Worm (Caenorhabditis elegans) whole organism, L4 larva: Measurements from ENCODE around the gene T11G6.4.

Source experiments
- F44E2.7 ChIP-seq: fragments of 200-800 bp; sonication (Bioruptor generic); IDR thresholded peaks from 2 replicates; pipeline ENCODE4 v2.1.2; 2022; ENCODE audit warnings: missing genetic modification characterization, missing compliant biosample characterization
- T26A8.4 ChIP-seq: fragments of 200-800 bp; sonication (Bioruptor generic); IDR thresholded peaks from 2 replicates; pipeline ENCODE4 v1.3.6; 2022; ENCODE audit warnings: missing genetic modification characterization, missing compliant biosample characterization
- Y75B8A.6 ChIP-seq: fragments of 200-800 bp; sonication (Bioruptor generic); IDR thresholded peaks from 2 replicates; pipeline ENCODE4 v1.3.6; 2022; ENCODE audit warnings: missing genetic modification reagents, missing genetic modification characterization, missing compliant biosample characterization
- arid-1 ChIP-seq: fragments of 200-800 bp; sonication (Bioruptor generic); conservative IDR thresholded peaks from 2 replicates; pipeline ENCODE4 v1.3.6; 2022; ENCODE audit warnings: missing genetic modification reagents, missing genetic modification characterization, missing compliant biosample characterization
- ceh-20 ChIP-seq: fragments of 200-800 bp; sonication (Bioruptor generic); IDR thresholded peaks from 2 replicates; pipeline ENCODE4 v1.3.6; 2022; ENCODE audit warnings: missing genetic modification reagents, missing genetic modification characterization, missing compliant biosample characterization
- ceh-28 ChIP-seq: fragments of 150-350 bp; optimal IDR thresholded peaks from 2 replicates; lab custom pipeline; 2014; ENCODE audit warnings: missing biosample characterization, missing genetic modification reagents, missing genetic modification characterization
- ceh-44 ChIP-seq: fragments of 200-800 bp; sonication (Bioruptor generic); IDR thresholded peaks from 2 replicates; pipeline ENCODE4 v1.3.6; 2022; ENCODE audit warnings: missing genetic modification reagents, missing genetic modification characterization, missing compliant biosample characterization
- ceh-62 ChIP-seq: sonication (generic microtip); optimal IDR thresholded peaks from 2 replicates; lab custom pipeline; 2017; ENCODE audit warnings: missing biosample characterization, missing genetic modification characterization
- ceh-82 ChIP-seq: sonication (generic microtip); optimal IDR thresholded peaks from 2 replicates; lab custom pipeline; 2017; ENCODE audit warnings: missing biosample characterization, missing genetic modification characterization
- daf-16 ChIP-seq, 3 experiments: sonication (generic microtip); optimal IDR thresholded peaks; 2 replicates each; lab custom pipeline; 2016 to 2017; ENCODE audit warnings: missing genetic modification characterization in 3 of 3, missing genetic modification reagents in 3 of 3, mild to moderate bottlenecking in 2 of 3, missing compliant biosample characterization in 2 of 3, missing biosample characterization in 1 of 3, moderate library complexity in 1 of 3
- dmd-6 ChIP-seq: fragments of 200-800 bp; sonication (Bioruptor generic); IDR thresholded peaks from 2 replicates; pipeline ENCODE4 v1.3.6; 2022; ENCODE audit warnings: missing genetic modification reagents, missing genetic modification characterization, missing compliant biosample characterization
- dmd-8 ChIP-seq: fragments of 200-800 bp; sonication (Bioruptor generic); IDR thresholded peaks from 2 replicates; pipeline ENCODE4 v1.3.6; 2022; ENCODE audit warnings: missing genetic modification characterization, missing compliant biosample characterization
- duxl-1 ChIP-seq: sonication (generic microtip); optimal IDR thresholded peaks from 2 replicates; lab custom pipeline; 2016; ENCODE audit warnings: mild to moderate bottlenecking, missing genetic modification characterization, moderate library complexity, missing compliant biosample characterization; ENCODE audit not compliant: poor library complexity
- dve-1 ChIP-seq: sonication (generic microtip); optimal IDR thresholded peaks from 2 replicates; lab custom pipeline; 2017; ENCODE audit warnings: antibody characterized with exemption, mild to moderate bottlenecking, missing genetic modification characterization, missing compliant biosample characterization; ENCODE audit not compliant: insufficient read depth
- egl-27 ChIP-seq: sonication (generic microtip); optimal IDR thresholded peaks from 3 replicates; lab custom pipeline; 2017; ENCODE audit warnings: missing biosample characterization, missing genetic modification reagents, missing genetic modification characterization
- egl-43 ChIP-seq: fragments of 200-800 bp; sonication (Bioruptor generic); IDR thresholded peaks from 2 replicates; pipeline ENCODE4 v1.3.6; 2022; ENCODE audit warnings: missing genetic modification reagents, missing genetic modification characterization, missing compliant biosample characterization
- fkh-10 ChIP-seq: fragments of 150-350 bp; optimal IDR thresholded peaks from 2 replicates; lab custom pipeline; 2014; ENCODE audit warnings: missing biosample characterization, missing genetic modification reagents, missing genetic modification characterization
- fos-1 ChIP-seq: fragments of 150-350 bp; optimal IDR thresholded peaks from 2 replicates; lab custom pipeline; 2014; ENCODE audit warnings: missing biosample characterization, missing genetic modification characterization
- gei-8 ChIP-seq: fragments of 200-800 bp; sonication (Bioruptor generic); optimal IDR thresholded peaks from 2 replicates; lab custom pipeline; 2018; ENCODE audit warnings: mild to moderate bottlenecking, missing genetic modification characterization, missing compliant biosample characterization
- hlh-11 ChIP-seq: fragments of 200-800 bp; sonication (Bioruptor generic); optimal IDR thresholded peaks from 2 replicates; lab custom pipeline; 2018; ENCODE audit warnings: mild to moderate bottlenecking, missing genetic modification characterization, missing compliant biosample characterization
- hmg-1.1 ChIP-seq: fragments of 200-800 bp; sonication (Bioruptor generic); IDR thresholded peaks from 2 replicates; pipeline ENCODE4 v1.3.6; 2022; ENCODE audit warnings: missing genetic modification reagents, missing genetic modification characterization, missing compliant biosample characterization
- jun-1 ChIP-seq: fragments of 150-350 bp; optimal IDR thresholded peaks from 2 replicates; lab custom pipeline; 2014; ENCODE audit warnings: missing biosample characterization, missing genetic modification reagents, missing genetic modification characterization
- lin-13 ChIP-seq: fragments of 150-350 bp; optimal IDR thresholded peaks from 2 replicates; lab custom pipeline; 2014; ENCODE audit warnings: missing biosample characterization, missing genetic modification reagents, missing genetic modification characterization
- lin-38 ChIP-seq: fragments of 200-800 bp; sonication (Bioruptor generic); IDR thresholded peaks from 2 replicates; pipeline ENCODE4 v1.3.6; 2022; ENCODE audit warnings: missing genetic modification reagents, missing genetic modification characterization, missing compliant biosample characterization
- lir-3 ChIP-seq: sonication (generic microtip); optimal IDR thresholded peaks from 2 replicates; lab custom pipeline; 2016; ENCODE audit warnings: mild to moderate bottlenecking, missing genetic modification characterization, missing compliant biosample characterization
- madf-9 ChIP-seq: fragments of 200-800 bp; sonication (Bioruptor generic); conservative IDR thresholded peaks from 2 replicates; pipeline ENCODE4 v1.3.6; 2022; ENCODE audit warnings: missing genetic modification reagents, missing genetic modification characterization, missing compliant biosample characterization
- mep-1 ChIP-seq: fragments of 150-350 bp; sonication (generic microtip); optimal IDR thresholded peaks from 3 replicates; lab custom pipeline; 2014; ENCODE audit warnings: missing biosample characterization, missing genetic modification characterization
- mxl-3 ChIP-seq: fragments of 200-800 bp; sonication (Bioruptor generic); optimal IDR thresholded peaks from 2 replicates; lab custom pipeline; 2018; ENCODE audit warnings: mild to moderate bottlenecking, missing genetic modification characterization, missing compliant biosample characterization
- nhr-11 ChIP-seq: fragments of 150-350 bp; optimal IDR thresholded peaks from 2 replicates; lab custom pipeline; 2014; ENCODE audit warnings: missing biosample characterization, missing genetic modification characterization
- nhr-111 ChIP-seq: fragments of 200-800 bp; sonication (Bioruptor generic); optimal IDR thresholded peaks from 2 replicates; lab custom pipeline; 2018; ENCODE audit warnings: mild to moderate bottlenecking, missing genetic modification characterization, missing compliant biosample characterization
- nhr-25 ChIP-seq: sonication (generic microtip); optimal IDR thresholded peaks from 2 replicates; lab custom pipeline; 2017; ENCODE audit warnings: missing genetic modification characterization, mild to moderate bottlenecking, missing compliant biosample characterization, antibody characterized with exemption, moderate library complexity, borderline replicate concordance; ENCODE audit not compliant: insufficient read depth
- nhr-28 ChIP-seq: fragments of 150-350 bp; optimal IDR thresholded peaks from 2 replicates; lab custom pipeline; 2014; ENCODE audit warnings: missing biosample characterization, missing genetic modification characterization
- nhr-42 ChIP-seq: fragments of 200-800 bp; sonication (Bioruptor generic); IDR thresholded peaks from 2 replicates; pipeline ENCODE4 v1.3.6; 2022; ENCODE audit warnings: missing genetic modification characterization, missing compliant biosample characterization
- nhr-48 ChIP-seq: sonication (generic microtip); optimal IDR thresholded peaks from 2 replicates; lab custom pipeline; 2016; ENCODE audit warnings: mild to moderate bottlenecking, missing genetic modification characterization, missing compliant biosample characterization
- nhr-76 ChIP-seq: fragments of 150-350 bp; optimal IDR thresholded peaks from 2 replicates; lab custom pipeline; 2014; ENCODE audit warnings: missing biosample characterization, missing genetic modification characterization
- nhr-77 ChIP-seq: fragments of 150-350 bp; optimal IDR thresholded peaks from 2 replicates; lab custom pipeline; 2014; ENCODE audit warnings: missing biosample characterization, missing genetic modification characterization
- pha-4 ChIP-seq, 2 experiments: fragments of 150-350 bp in 1 of 2; fragments of 200-800 bp in 1 of 2; sonication (Bioruptor generic) in 1 of 2; IDR thresholded peaks in 1 of 2; optimal IDR thresholded peaks in 1 of 2; 2 replicates each; pipeline versions ENCODE4 v1.3.6 to Lab custom; 2014 to 2022; ENCODE audit warnings: missing genetic modification characterization in 2 of 2, missing genetic modification reagents in 2 of 2, missing biosample characterization in 1 of 2, missing compliant biosample characterization in 1 of 2
- pqm-1 ChIP-seq: sonication (generic microtip); optimal IDR thresholded peaks from 2 replicates; lab custom pipeline; 2017; ENCODE audit warnings: missing biosample characterization, missing genetic modification characterization
- skn-1 ChIP-seq: fragments of 150-350 bp; optimal IDR thresholded peaks from 2 replicates; lab custom pipeline; 2014; ENCODE audit warnings: missing biosample characterization, missing genetic modification characterization
- snpc-1.2 ChIP-seq: fragments of 200-800 bp; sonication (Bioruptor generic); IDR thresholded peaks from 2 replicates; pipeline ENCODE4 v1.3.6; 2022; ENCODE audit warnings: missing genetic modification reagents, missing genetic modification characterization, missing compliant biosample characterization
- snpc-4 ChIP-seq: fragments of 150-350 bp; optimal IDR thresholded peaks from 2 replicates; lab custom pipeline; 2014; ENCODE audit warnings: missing biosample characterization, missing genetic modification characterization
- tag-97 ChIP-seq: fragments of 200-800 bp; sonication (Bioruptor generic); IDR thresholded peaks from 2 replicates; pipeline ENCODE4 v1.3.6; 2022; ENCODE audit warnings: missing genetic modification characterization, missing compliant biosample characterization
- unc-62 ChIP-seq, 3 experiments: fragments of 150-350 bp in 1 of 3; sonication (generic microtip); optimal IDR thresholded peaks in 2 of 3; peaks in 1 of 3; 1 replicate in 1 of 3; 2 replicates in 2 of 3; lab custom pipeline; 2014 to 2017; ENCODE audit warnings: missing biosample characterization in 3 of 3, missing genetic modification characterization in 3 of 3, missing genetic modification reagents in 3 of 3, missing genotype in 1 of 3
- vab-7 ChIP-seq: fragments of 200-800 bp; sonication (Bioruptor generic); IDR thresholded peaks from 2 replicates; pipeline ENCODE4 v1.3.6; 2022; ENCODE audit warnings: missing genetic modification reagents, missing genetic modification characterization, missing compliant biosample characterization
- zfp-3 ChIP-seq: fragments of 200-800 bp; sonication (Bioruptor generic); conservative IDR thresholded peaks from 2 replicates; pipeline ENCODE4 v1.3.6; 2022; ENCODE audit warnings: missing genetic modification reagents, missing genetic modification characterization, missing compliant biosample characterization
- zip-11 ChIP-seq: fragments of 200-800 bp; sonication (Bioruptor generic); IDR thresholded peaks from 2 replicates; pipeline ENCODE4 v1.3.6; 2022; ENCODE audit warnings: missing genetic modification characterization, missing compliant biosample characterization
- zip-2 ChIP-seq: fragments of 150-350 bp; optimal IDR thresholded peaks from 2 replicates; lab custom pipeline; 2014; ENCODE audit warnings: missing biosample characterization, missing genetic modification characterization
- ztf-11 ChIP-seq: fragments of 150-350 bp; optimal IDR thresholded peaks from 2 replicates; lab custom pipeline; 2014; ENCODE audit warnings: missing biosample characterization, missing genetic modification characterization
- ztf-7 ChIP-seq: fragments of 150-350 bp; optimal IDR thresholded peaks from 2 replicates; lab custom pipeline; 2014; ENCODE audit warnings: missing biosample characterization, missing genetic modification characterization

T11G6.4 gene

ce11 chrIV:10820114-10820513, 31.6 kb downstream of the T11G6.4 start (continued):
- TF ChIP-seq zfp-3 (GFP tag; lab: Robert Waterston, UW) (no peak), lir-3 (no peak), skn-1 (tag; lab: Kevin White, UChicago) (no peak), ceh-62 (tag; lab: Kevin White, UChicago) (no peak), fos-1 (no peak), dmd-6 (GFP tag; lab: Robert Waterston, UW) (peak; percentile 67), nhr-28 (tag; lab: Kevin White, UChicago) (peak; percentile 61), egl-27 (no peak), daf-16 (GFP tag; optimal IDR thresholded peaks at IDR 0.05; lab: Kevin White, UChicago) (no peak), daf-16 (tag; optimal IDR thresholded peaks at IDR 0.05; lab: Kevin White, UChicago) (peak; percentile 73), nhr-76 (tag; lab: Kevin White, UChicago) (no peak), T26A8.4 (GFP tag; lab: Robert Waterston, UW) (no peak), fkh-10 (GFP tag; lab: Kevin White, UChicago) (no peak), nhr-77 (tag; lab: Kevin White, UChicago) (no peak), madf-9 (no peak), ztf-7 (no peak), hmg-1.1 (0 out of 2 replicates have a peak, but pooled peaks have one; percentile 22), ceh-82 (tag; lab: Kevin White, UChicago) (no peak), pqm-1 (tag; lab: Kevin White, UChicago) (peak; percentile 34), mxl-3 (GFP tag; lab: Kevin White, UChicago) (peak; percentile 17), pha-4 (GFP tag; IDR thresholded peaks at IDR 0.05; lab: Robert Waterston, UW) (no peak), pha-4 (tag; optimal IDR thresholded peaks at IDR 0.05; lab: Kevin White, UChicago) (no peak), hlh-11 (tag; lab: Kevin White, UChicago) (peak; percentile 69), Y75B8A.6 (GFP tag; lab: Robert Waterston, UW) (no peak), unc-62 (GFP tag; optimal IDR thresholded peaks at IDR 0.05 in 1 of 2; lab: Kevin White, UChicago) (peak in 1 of 2 experiments; percentile 76), unc-62 (tag; optimal IDR thresholded peaks at IDR 0.05; lab: Kevin White, UChicago) (no peak), snpc-1.2 (GFP tag; lab: Robert Waterston, UW) (no peak), ztf-11 (tag; lab: Kevin White, UChicago) (no peak), vab-7 (GFP tag; lab: Robert Waterston, UW) (no peak), ceh-28 (tag; lab: Kevin White, UChicago) (no peak), arid-1 (no peak), nhr-42 (GFP tag; lab: Robert Waterston, UW) (no peak), jun-1 (no peak), F44E2.7 (GFP tag; lab: Robert Waterston, UW) (no peak), dve-1 (tag; lab: Kevin White, UChicago) (peak; percentile 61), zip-2 (tag; lab: Kevin White, UChicago) (no peak), snpc-4 (tag; lab: Kevin White, UChicago) (no peak), lin-13 (GFP tag; lab: Kevin White, UChicago) (no peak), duxl-1 (tag; lab: Kevin White, UChicago) (no peak), gei-8 (no peak)
- TF ChIP-seq, all 104 proteins: peak for 10

DNA sequence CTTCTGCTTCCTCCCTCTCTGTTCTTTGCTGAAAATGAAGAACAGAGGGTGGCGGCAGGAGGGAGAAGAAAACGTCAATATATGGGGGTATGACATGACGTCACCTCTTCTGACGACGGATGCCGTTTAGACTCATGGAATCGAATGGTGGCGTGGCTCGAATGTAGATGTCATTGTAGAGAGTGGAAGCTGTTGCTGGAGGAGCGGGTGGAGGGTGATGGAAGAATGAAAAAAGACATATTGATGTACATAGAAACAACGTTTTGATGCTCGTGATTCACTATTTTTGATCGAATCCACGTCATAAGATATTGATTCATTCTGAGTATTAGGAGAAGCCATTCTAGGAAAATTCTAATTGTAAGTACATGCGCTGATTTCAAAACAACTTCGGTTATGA, 32.7 kb downstream of the T11G6.4 start:
- TF ChIP-seq zip-11 (no peak), ztf-7 (no peak), vab-7 (GFP tag; lab: Robert Waterston, UW) (0 out of 2 replicates have a peak, but pooled peaks have one; percentile 19), dmd-8 (GFP tag; lab: Robert Waterston, UW) (no peak), F44E2.7 (GFP tag; lab: Robert Waterston, UW) (no peak), zip-2 (tag; lab: Kevin White, UChicago) (no peak), pqm-1 (tag; lab: Kevin White, UChicago) (no peak), lin-38 (GFP tag; lab: Robert Waterston, UW) (no peak), unc-62 (GFP tag; optimal IDR thresholded peaks at IDR 0.05 in 1 of 2; lab: Kevin White, UChicago) (peak in 1 of 2 experiments; percentile 95), unc-62 (tag; optimal IDR thresholded peaks at IDR 0.05; lab: Kevin White, UChicago) (no peak), egl-43 (peak; percentile 62; the same call in 1 of the 2 replicates), nhr-11 (tag; lab: Kevin White, UChicago) (peak; percentile 7), nhr-111 (no peak), ceh-44 (no peak), nhr-48 (no peak), tag-97 (GFP tag; lab: Robert Waterston, UW) (no peak), mep-1 (tag; lab: Kevin White, UChicago) (no peak), snpc-4 (tag; lab: Kevin White, UChicago) (no peak), nhr-25 (tag; lab: Kevin White, UChicago) (no peak), ceh-20 (GFP tag; lab: Robert Waterston, UW) (no peak), nhr-42 (GFP tag; lab: Robert Waterston, UW) (no peak)
